Fruit fly (Drosophila melanogaster): ENCODE measurements around the gene CG11403.
A peak's percentile ranks its signal among the peaks of the same experiment; 100 is the strongest.

The CG11403 gene

dm6 chrX:1239832-1240231, at the start of gene CG11403:
Gene CG11403 (minus strand): TSS chrX:1239884.
- TF ChIP-seq esn (GFP tag; optimal IDR thresholded peaks at IDR 0.05), result peak; percentile 31
- peak; percentile 46 for TF ChIP-seq svp (GFP tag)
- no peak for TF ChIP-seq Hr38 (GFP tag; optimal IDR thresholded peaks at IDR 0.05)
- TF ChIP-seq CG8319 (GFP tag; optimal IDR thresholded peaks at IDR 0.05), result no peak
- TF ChIP-seq dac (GFP tag; optimal IDR thresholded peaks at IDR 0.05), result no peak
- peak; percentile 41 for TF ChIP-seq Eip78C (GFP tag)
- TF ChIP-seq CG11902 (GFP tag; optimal IDR thresholded peaks at IDR 0.05), result no peak
- peak; percentile 13 for TF ChIP-seq CG3032 (tag; optimal IDR thresholded peaks at IDR 0.05)
- TF ChIP-seq Eip75B (GFP tag; optimal IDR thresholded peaks at IDR 0.05), result no peak
- TF ChIP-seq CG6276 (GFP tag; optimal IDR thresholded peaks at IDR 0.05), result no peak
- no peak for TF ChIP-seq CG11294 (GFP tag; IDR thresholded peaks at IDR 0.05)
- no peak for TF ChIP-seq OdsH (GFP tag; optimal IDR thresholded peaks at IDR 0.05)
- TF ChIP-seq CG8119 (GFP tag; IDR thresholded peaks at IDR 0.05), result no peak
- peak; percentile 19 for TF ChIP-seq Hr39 (GFP tag; optimal IDR thresholded peaks at IDR 0.05)
- TF ChIP-seq Sox14 (GFP tag; optimal IDR thresholded peaks at IDR 0.05), result peak; percentile 56
- peak; percentile 1 for TF ChIP-seq lz (GFP tag; optimal IDR thresholded peaks at IDR 0.05)
- TF ChIP-seq Eip93F (GFP tag; optimal IDR thresholded peaks at IDR 0.05), result no peak
- TF ChIP-seq CG31627 (GFP tag; optimal IDR thresholded peaks at IDR 0.05), result peak; percentile 28
- TF ChIP-seq Ets96B (tag; optimal IDR thresholded peaks at IDR 0.05), result no peak
- TF ChIP-seq Ets21C (GFP tag; optimal IDR thresholded peaks at IDR 0.05), result peak; percentile 23

dm6 chrX:1288924-1289608, 49.4 kb upstream of the CG11403 start:
- TF ChIP-seq CG31627 (GFP tag; optimal IDR thresholded peaks at IDR 0.05) (no peak), Eip78C (GFP tag) (peak; percentile 42)

DNA sequence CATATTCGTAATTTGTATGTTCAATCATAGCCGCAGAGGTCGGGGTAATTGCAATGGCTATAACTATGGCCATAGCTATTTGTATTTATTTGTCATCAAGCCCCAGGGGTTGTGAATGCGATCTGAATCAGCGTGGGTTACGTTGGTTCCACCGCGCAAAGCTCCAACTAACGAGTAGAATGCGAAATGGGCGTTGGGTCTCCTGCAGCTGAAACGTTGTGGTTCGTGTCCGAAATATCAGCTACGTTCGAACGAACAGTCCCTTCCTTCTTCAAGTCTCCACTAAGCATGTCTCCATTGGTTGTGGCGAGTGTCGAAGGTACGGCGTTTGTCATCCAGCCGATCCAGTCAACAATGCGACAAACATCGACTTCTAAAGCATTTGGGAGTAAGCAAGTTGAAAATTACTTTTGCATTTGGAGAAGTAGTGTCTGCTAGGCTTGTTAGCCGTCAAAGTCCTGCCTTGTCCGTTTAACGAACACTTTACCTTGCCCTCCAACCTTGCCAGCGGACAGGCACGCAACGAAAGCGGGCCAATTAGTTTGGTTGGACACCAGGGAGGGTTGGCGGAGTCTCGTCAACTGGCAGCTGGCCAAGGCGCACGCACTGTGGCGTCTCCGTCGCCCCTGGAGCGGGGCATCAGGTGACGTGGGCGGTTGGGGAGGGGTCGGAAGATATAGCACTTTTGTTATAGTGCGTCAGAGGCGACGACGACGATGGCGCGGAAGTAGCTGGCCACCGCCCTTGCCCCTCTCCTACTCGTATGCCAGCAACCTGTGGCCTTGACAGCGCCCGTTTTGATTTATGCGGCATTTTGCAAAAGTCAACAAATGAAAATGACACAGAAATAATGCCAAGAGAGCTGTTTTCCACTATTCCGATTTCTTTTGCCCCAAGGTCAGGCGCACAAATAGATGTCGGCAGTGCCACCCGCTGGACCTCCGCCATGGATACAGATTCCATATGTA, 47.5 kb upstream of the CG11403 start, which contains the start of gene CG32812:
TSS of gene CG32812 (plus strand) at position 423 of the 968 bp plus-strand sequence.
- TF ChIP-seq spab (GFP tag; optimal IDR thresholded peaks at IDR 0.05), result no peak
- TF ChIP-seq CG3032 (tag; optimal IDR thresholded peaks at IDR 0.05), result no peak
- TF ChIP-seq CG1621 (tag; optimal IDR thresholded peaks at IDR 0.05), result peak; percentile 3
- no peak for TF ChIP-seq esn (GFP tag; optimal IDR thresholded peaks at IDR 0.05)
- no peak for TF ChIP-seq Ets96B (tag; optimal IDR thresholded peaks at IDR 0.05)
- TF ChIP-seq CG8119 (GFP tag; IDR thresholded peaks at IDR 0.05), result no peak
- TF ChIP-seq CG8319 (GFP tag; optimal IDR thresholded peaks at IDR 0.05), result peak; percentile 26
- TF ChIP-seq eg (GFP tag; IDR thresholded peaks at IDR 0.05), result no peak
- TF ChIP-seq CG9139 (GFP tag; optimal IDR thresholded peaks at IDR 0.05), result no peak
- no peak for TF ChIP-seq CG10631 (GFP tag; optimal IDR thresholded peaks at IDR 0.05)
- no peak for TF ChIP-seq Eip75B (GFP tag; optimal IDR thresholded peaks at IDR 0.05)
- TF ChIP-seq CG3919 (GFP tag; optimal IDR thresholded peaks at IDR 0.05), result no peak
- TF ChIP-seq Blimp-1 (GFP tag; optimal IDR thresholded peaks at IDR 0.05), result no peak
- peak in 1 of 2 experiments; percentile 28 for TF ChIP-seq ss (GFP tag; optimal IDR thresholded peaks at IDR 0.05)
- TF ChIP-seq CG11294 (GFP tag; IDR thresholded peaks at IDR 0.05), result no peak
- TF ChIP-seq Eip78C (GFP tag), result no peak
- peak; percentile 7 for TF ChIP-seq svp (GFP tag)
- TF ChIP-seq CG11762 (GFP tag; optimal IDR thresholded peaks at IDR 0.05; ENCODE audit: insufficient read depth), result no peak
- TF ChIP-seq Hr4 (GFP tag; optimal IDR thresholded peaks at IDR 0.05), result no peak
- TF ChIP-seq CG11902 (GFP tag; optimal IDR thresholded peaks at IDR 0.05), result no peak

- TF ChIP-seq CG11902 (GFP tag; optimal IDR thresholded peaks at IDR 0.05) (no peak), CG6163 (GFP tag; IDR thresholded peaks at IDR 0.05) (0 out of 3 replicates have a peak, but pooled peaks have one; percentile 13), fd85E (GFP tag; optimal IDR thresholded peaks at IDR 0.05) (no peak), CG1621 (tag; optimal IDR thresholded peaks at IDR 0.05) (peak; percentile 4), CG15336 (GFP tag; IDR thresholded peaks at IDR 0.05) (0 out of 2 replicates have a peak, but pooled peaks have one; percentile 38), eg (GFP tag; IDR thresholded peaks at IDR 0.05) (0 out of 3 replicates have a peak, but pooled peaks have one; percentile 50), Eip78C (GFP tag) (no peak), Eip93F (GFP tag; optimal IDR thresholded peaks at IDR 0.05) (no peak), CG11294 (GFP tag; IDR thresholded peaks at IDR 0.05) (peak; percentile 42; the same call in 1 of the 2 replicates), fkh (GFP tag; optimal IDR thresholded peaks at IDR 0.05) (no peak)
These were observed 46.5 kb upstream of the CG11403 start for dm6 chrX:1286136-1286535.
